Worm (Caenorhabditis elegans): ENCODE measurements around the gene cest-1.1.

cest-1.1 gene

DNA sequence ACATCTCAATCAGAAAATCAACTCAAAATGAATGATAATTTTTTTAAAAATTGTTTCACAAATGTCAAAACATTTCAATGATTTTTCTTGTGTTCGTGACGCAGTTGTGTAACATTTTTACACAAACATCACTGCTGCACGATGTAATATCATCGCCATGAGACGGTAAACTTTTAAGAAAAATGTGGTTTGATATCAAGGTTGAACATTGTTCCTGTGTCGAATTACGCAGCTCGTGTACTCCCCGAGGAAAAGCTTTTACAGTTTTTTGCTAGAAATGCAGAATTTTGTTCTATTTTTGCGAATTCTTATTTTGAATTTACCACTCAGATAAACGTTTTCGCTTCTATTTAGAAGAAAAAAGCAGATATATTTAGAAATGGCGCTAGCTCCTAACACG is 31.1 kb upstream of the cest-1.1 start:
- TF ChIP-seq lin-29 (GFP tag; IDR thresholded peaks at IDR 0.05) (no peak), jun-1 (tag; optimal IDR thresholded peaks at IDR 0.05) (no peak), T20F7.1 (GFP tag; optimal IDR thresholded peaks at IDR 0.05) (no peak), snpc-1.2 (GFP tag; IDR thresholded peaks at IDR 0.05) (no peak), lin-13 (GFP tag; optimal IDR thresholded peaks at IDR 0.05) (no peak), R02D3.7 (tag; optimal IDR thresholded peaks at IDR 0.05) (peak; percentile 7), dmd-8 (GFP tag; IDR thresholded peaks at IDR 0.05) (no peak), hif-1 (tag; optimal IDR thresholded peaks at IDR 0.05) (peak in 1 of 2 experiments; percentile 41), skn-1 (tag; optimal IDR thresholded peaks at IDR 0.05) (no peak), nhr-76 (tag; optimal IDR thresholded peaks at IDR 0.05) (no peak), duxl-1 (tag; optimal IDR thresholded peaks at IDR 0.05; ENCODE audit: poor library complexity) (peak; percentile 47), ceh-82 (tag; optimal IDR thresholded peaks at IDR 0.05) (no peak), dpl-1 (GFP tag; optimal IDR thresholded peaks at IDR 0.05) (peak; percentile 7), tag-97 (GFP tag; IDR thresholded peaks at IDR 0.05) (no peak), nhr-41 (GFP tag; IDR thresholded peaks at IDR 0.05) (no peak), D1046.2 (GFP tag; IDR thresholded peaks at IDR 0.05) (no peak), dve-1 (tag; optimal IDR thresholded peaks at IDR 0.05; ENCODE audit: insufficient read depth) (peak; percentile 23), mxl-3 (GFP tag; optimal IDR thresholded peaks at IDR 0.05) (peak; percentile 5), ctbp-1 (GFP tag; IDR thresholded peaks at IDR 0.05) (0 out of 2 replicates have a peak, but pooled peaks have one; percentile 41), ceh-20 (GFP tag; IDR thresholded peaks at IDR 0.05) (0 out of 2 replicates have a peak, but pooled peaks have one; percentile 36), aly-2 (tag; optimal IDR thresholded peaks at IDR 0.05) (no peak), nhr-28 (tag; optimal IDR thresholded peaks at IDR 0.05) (peak; percentile 49), fos-1 (tag; optimal IDR thresholded peaks at IDR 0.05) (no peak), hlh-30 (tag; optimal IDR thresholded peaks at IDR 0.05; ENCODE audit: insufficient read depth) (peak; percentile 52), mep-1 (tag; optimal IDR thresholded peaks at IDR 0.05) (peak; percentile 83), Y5F2A.4 (GFP tag; optimal IDR thresholded peaks at IDR 0.05) (no peak), lsy-2 (tag; optimal IDR thresholded peaks at IDR 0.05) (peak in 1 of 2 experiments; percentile 68), ama-1 (optimal IDR thresholded peaks at IDR 0.05) (peak; percentile 87), ztf-11 (tag; optimal IDR thresholded peaks at IDR 0.05) (no peak), ceh-32 (tag; optimal IDR thresholded peaks at IDR 0.05; ENCODE audit: poor library complexity) (no peak), aha-1 (tag) (peak; percentile 57), nhr-102 (tag; optimal IDR thresholded peaks at IDR 0.05) (peak; percentile 26), daf-16 (GFP tag; optimal IDR thresholded peaks at IDR 0.05) (peak in 1 of 2 experiments; percentile 10), daf-16 (tag; optimal IDR thresholded peaks at IDR 0.05) (peak; percentile 49), unc-62 (GFP tag; optimal IDR thresholded peaks at IDR 0.05 in 1 of 2) (peak in 1 of 2 experiments; percentile 45), unc-62 (tag; optimal IDR thresholded peaks at IDR 0.05) (no peak), madf-5 (GFP tag; IDR thresholded peaks at IDR 0.05) (0 out of 4 replicates have a peak, but pooled peaks of 1 of the 2 experiments have one; percentile 33), ztf-7 (tag; optimal IDR thresholded peaks at IDR 0.05) (no peak), T26A8.4 (GFP tag; IDR thresholded peaks at IDR 0.05) (peak; percentile 65), nhr-25 (tag; optimal IDR thresholded peaks at IDR 0.05; ENCODE audit: borderline replicate concordance, insufficient read depth) (no peak), pha-4 (GFP tag; IDR thresholded peaks at IDR 0.05) (peak; percentile 44; the same call in 1 of the 2 replicates), pha-4 (tag; optimal IDR thresholded peaks at IDR 0.05) (no peak), rbr-2 (tag; optimal IDR thresholded peaks at IDR 0.05) (no peak), gei-8 (GFP tag; optimal IDR thresholded peaks at IDR 0.05) (no peak), ceh-28 (tag; optimal IDR thresholded peaks at IDR 0.05) (no peak), lin-1 (GFP tag; IDR thresholded peaks at IDR 0.05) (peak; percentile 59; the same call in 1 of the 2 replicates), F26F4.8 (GFP tag; conservative IDR thresholded peaks at IDR 0.05) (no peak), zfp-2 (tag; optimal IDR thresholded peaks at IDR 0.05) (no peak), hlh-11 (tag; optimal IDR thresholded peaks at IDR 0.05) (peak; percentile 54), lin-38 (GFP tag; IDR thresholded peaks at IDR 0.05) (peak; percentile 29; the same call in 1 of the 2 replicates), ZK337.2 (GFP tag; IDR thresholded peaks at IDR 0.05) (0 out of 2 replicates have a peak, but pooled peaks have one; percentile 5), daf-12 (tag; optimal IDR thresholded peaks at IDR 0.05) (no peak)
